Worm (Caenorhabditis elegans) whole organism, L4/young adult: ENCODE data around the gene T19B10.2.

ENCODE experiments used
- W03F9.2 ChIP-seq: fragments of 150-350 bp; optimal IDR thresholded peaks from 2 replicates; lab custom pipeline; 2014; ENCODE audit warnings: missing biosample characterization, missing genetic modification characterization
- dao-5 ChIP-seq: sonication (generic microtip); optimal IDR thresholded peaks from 2 replicates; lab custom pipeline; 2016; ENCODE audit warnings: missing genotype, missing genetic modification characterization, moderate library complexity, missing compliant biosample characterization
- him-1 ChIP-seq: sonication (generic microtip); optimal IDR thresholded peaks from 2 replicates; lab custom pipeline; 2016; ENCODE audit warnings: missing genotype, missing genetic modification reagents, missing genetic modification characterization, missing compliant biosample characterization

DNA sequence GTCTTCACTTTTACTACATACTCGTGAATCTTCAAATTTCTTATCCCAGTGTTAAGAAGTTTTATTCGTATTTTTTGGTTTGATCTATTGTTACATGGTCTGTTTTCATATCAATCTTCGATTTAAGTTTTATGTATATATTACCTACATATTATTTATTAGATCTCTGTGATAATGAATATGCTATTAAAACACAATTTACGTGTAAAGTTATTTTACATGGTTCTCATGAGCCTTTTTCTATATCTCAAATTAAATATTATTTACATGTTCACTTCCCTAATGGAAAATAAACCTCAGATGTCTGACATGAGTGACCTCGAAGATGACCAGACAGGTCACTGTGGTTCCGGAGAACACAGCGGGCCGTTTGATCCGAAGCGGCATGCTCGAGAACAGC is 23.4 kb downstream of the T19B10.2 start, which contains the start of gene mxl-1:
- no peak for TF ChIP-seq him-1 (tag; lab: Kevin White, UChicago)
- TF ChIP-seq W03F9.2 (tag; lab: Kevin White, UChicago), result no peak
- TF ChIP-seq dao-5 (tag; lab: Kevin White, UChicago), result no peak
